Worm (Caenorhabditis elegans) whole organism, L4/young adult: ENCODE measurements around the gene srh-275.

Experiments used
- W03F9.2 ChIP-seq: fragments of 150-350 bp; optimal IDR thresholded peaks from 2 replicates; lab custom pipeline; 2014; ENCODE audit warnings: missing biosample characterization, missing genetic modification characterization
- him-1 ChIP-seq: sonication (generic microtip); optimal IDR thresholded peaks from 2 replicates; lab custom pipeline; 2016; ENCODE audit warnings: missing genotype, missing genetic modification reagents, missing genetic modification characterization, missing compliant biosample characterization

DNA sequence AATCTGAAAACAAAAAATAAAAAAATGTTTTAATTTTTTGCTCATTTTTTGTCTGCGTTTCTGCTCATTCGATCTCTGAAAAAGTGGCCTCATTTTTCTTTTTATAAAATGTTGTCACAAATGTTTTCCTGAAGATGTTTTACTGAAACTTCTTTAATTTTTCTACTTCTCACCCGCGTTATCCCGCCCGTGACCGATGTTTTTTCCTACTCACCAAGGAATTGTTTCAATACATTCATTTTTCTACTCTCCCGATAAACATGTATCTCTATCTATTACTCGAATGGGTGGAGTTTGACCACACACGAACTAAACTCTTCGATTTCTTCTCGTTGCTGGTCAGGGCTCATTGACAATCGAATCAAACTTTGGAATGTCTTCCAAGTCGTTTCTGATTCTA lies 21.9 kb upstream of the srh-275 start, which contains the start of gene F10G2.2:
- TF ChIP-seq him-1 (tag; lab: Kevin White, UChicago) (no peak), W03F9.2 (tag; lab: Kevin White, UChicago) (no peak)
